Fruit fly (Drosophila melanogaster) whole organism, prepupa: ENCODE data around the gene Pp1alpha-96A.
A peak's percentile ranks its signal among the peaks of the same experiment; 100 is the strongest.

ENCODE experiments used
- CG10631 ChIP-seq: fragments of 200-800 bp; sonication (Bioruptor generic); optimal IDR thresholded peaks from 2 replicates; lab custom pipeline; 2016; ENCODE audit warnings: missing biosample characterization, missing genetic modification characterization
- CG11294 ChIP-seq: fragments of 200-800 bp; sonication (Bioruptor generic); IDR thresholded peaks from 2 replicates; pipeline ENCODE4 v1.3.6; 2022; ENCODE audit warnings: missing biosample characterization, missing genetic modification characterization
- CG11762 ChIP-seq: fragments of 200-800 bp; sonication (Bioruptor generic); optimal IDR thresholded peaks from 3 replicates; lab custom pipeline; 2016; ENCODE audit warnings: missing biosample characterization, missing genetic modification characterization; ENCODE audit not compliant: insufficient read depth
- CG11902 ChIP-seq: fragments of 200-800 bp; sonication (Bioruptor generic); optimal IDR thresholded peaks from 3 replicates; lab custom pipeline; 2016; ENCODE audit warnings: missing biosample characterization, missing genetic modification characterization
- CG34406 ChIP-seq: fragments of 200-800 bp; sonication (Bioruptor generic); optimal IDR thresholded peaks from 3 replicates; lab custom pipeline; 2016; ENCODE audit warnings: missing biosample characterization, missing genetic modification characterization
- CG3919 ChIP-seq: fragments of 200-800 bp; sonication (Bioruptor generic); optimal IDR thresholded peaks from 3 replicates; lab custom pipeline; 2016; ENCODE audit warnings: missing biosample characterization, missing genetic modification characterization
- CG4318 ChIP-seq: fragments of 200-800 bp; sonication (Bioruptor generic); optimal IDR thresholded peaks from 3 replicates; lab custom pipeline; 2017; ENCODE audit warnings: missing biosample characterization, mild to moderate bottlenecking, missing genetic modification characterization
- CG6163 ChIP-seq: fragments of 200-800 bp; sonication (Bioruptor generic); IDR thresholded peaks from 3 replicates; pipeline ENCODE4 v1.3.6; 2022; ENCODE audit warnings: missing biosample characterization, missing genetic modification characterization
- CG6808 ChIP-seq: fragments of 200-800 bp; sonication (Bioruptor generic); optimal IDR thresholded peaks from 3 replicates; lab custom pipeline; 2017; ENCODE audit warnings: missing biosample characterization, missing genetic modification characterization, mild to moderate bottlenecking, moderate library complexity, missing genetic modification reagents
- CG8319 ChIP-seq: fragments of 200-800 bp; sonication (Bioruptor generic); optimal IDR thresholded peaks from 3 replicates; lab custom pipeline; 2016; ENCODE audit warnings: missing biosample characterization, missing genetic modification characterization
- CG8632 ChIP-seq: fragments of 200-800 bp; sonication (Bioruptor generic); optimal IDR thresholded peaks from 3 replicates; lab custom pipeline; 2016; ENCODE audit warnings: missing biosample characterization, missing genetic modification characterization
- CG9139 ChIP-seq: fragments of 200-800 bp; sonication (Bioruptor generic); optimal IDR thresholded peaks from 3 replicates; lab custom pipeline; 2017; ENCODE audit warnings: missing biosample characterization, mild to moderate bottlenecking, missing genetic modification characterization
- Eip78C ChIP-seq: fragments of 200-800 bp; sonication (Bioruptor generic); peaks from one replicate; lab custom pipeline; 2016; ENCODE audit warnings: missing biosample characterization, missing genetic modification characterization
- Ets96B ChIP-seq: fragments of 200-800 bp; optimal IDR thresholded peaks from 2 replicates; lab custom pipeline; 2019; ENCODE audit warnings: missing biosample characterization, mild to moderate bottlenecking, missing genetic modification characterization, moderate library complexity
- Gug ChIP-seq: fragments of 200-800 bp; sonication (Bioruptor generic); IDR thresholded peaks from 2 replicates; pipeline ENCODE4 v1.3.6; 2022; ENCODE audit warnings: missing biosample characterization, missing genetic modification characterization
- Hr38 ChIP-seq: sonication (Bioruptor generic); optimal IDR thresholded peaks from 2 replicates; lab custom pipeline; 2016; ENCODE audit warnings: missing biosample characterization, missing genetic modification characterization
- Hr39 ChIP-seq: fragments of 200-800 bp; sonication (Bioruptor generic); optimal IDR thresholded peaks from 2 replicates; lab custom pipeline; 2016; ENCODE audit warnings: missing biosample characterization, missing genetic modification characterization
- Hr4 ChIP-seq: fragments of 200-800 bp; sonication (Bioruptor generic); optimal IDR thresholded peaks from 3 replicates; lab custom pipeline; 2016; ENCODE audit warnings: missing biosample characterization, missing genetic modification characterization
- Met ChIP-seq: fragments of 200-800 bp; sonication (Bioruptor generic); optimal IDR thresholded peaks from 3 replicates; lab custom pipeline; 2016; ENCODE audit warnings: missing biosample characterization, missing genetic modification characterization
- Sox102F ChIP-seq: fragments of 200-800 bp; sonication (Bioruptor generic); optimal IDR thresholded peaks from 2 replicates; lab custom pipeline; 2016; ENCODE audit warnings: missing biosample characterization, mild to moderate bottlenecking, missing genetic modification characterization
- Sox14 ChIP-seq: fragments of 200-800 bp; sonication (Bioruptor generic); optimal IDR thresholded peaks from 3 replicates; lab custom pipeline; 2016; ENCODE audit warnings: missing biosample characterization, missing genetic modification characterization
- Sox15 ChIP-seq: fragments of 200-800 bp; sonication (Bioruptor generic); optimal IDR thresholded peaks from 3 replicates; lab custom pipeline; 2016; ENCODE audit warnings: missing biosample characterization, missing genetic modification characterization
- achi ChIP-seq: fragments of 200-800 bp; sonication (Bioruptor generic); optimal IDR thresholded peaks from 3 replicates; lab custom pipeline; 2016; ENCODE audit warnings: missing biosample characterization, missing genetic modification characterization
- acj6 ChIP-seq: fragments of 200-800 bp; sonication (Bioruptor generic); optimal IDR thresholded peaks from 3 replicates; lab custom pipeline; 2016; ENCODE audit warnings: missing biosample characterization, missing genetic modification characterization
- dac ChIP-seq: fragments of 200-800 bp; sonication (Bioruptor generic); optimal IDR thresholded peaks from 2 replicates; lab custom pipeline; 2017; ENCODE audit warnings: missing biosample characterization, mild to moderate bottlenecking, missing genetic modification characterization
- dsx ChIP-seq: fragments of 200-800 bp; optimal IDR thresholded peaks from 3 replicates; lab custom pipeline; 2019; ENCODE audit warnings: missing biosample characterization, mild to moderate bottlenecking, missing genetic modification characterization, moderate library complexity; ENCODE audit not compliant: poor library complexity, severe bottlenecking
- esn ChIP-seq: fragments of 200-800 bp; sonication (Bioruptor generic); optimal IDR thresholded peaks from 2 replicates; lab custom pipeline; 2016; ENCODE audit warnings: missing biosample characterization, mild to moderate bottlenecking, missing genetic modification characterization, moderate library complexity
- lz ChIP-seq: fragments of 200-800 bp; sonication (Bioruptor generic); optimal IDR thresholded peaks from 3 replicates; lab custom pipeline; 2016; ENCODE audit warnings: missing biosample characterization, missing genetic modification characterization
- net ChIP-seq: fragments of 200-800 bp; sonication (Bioruptor generic); optimal IDR thresholded peaks from 3 replicates; lab custom pipeline; 2016; ENCODE audit warnings: missing biosample characterization, missing genetic modification characterization
- pdm3 ChIP-seq: fragments of 200-800 bp; sonication (Bioruptor generic); optimal IDR thresholded peaks from 3 replicates; lab custom pipeline; 2016; ENCODE audit warnings: missing biosample characterization, missing genetic modification characterization
- salr ChIP-seq, 2 experiments: fragments of 200-800 bp; sonication (Bioruptor generic); optimal IDR thresholded peaks; 3 replicates each; lab custom pipeline; 2016 to 2018; ENCODE audit warnings: missing biosample characterization in 2 of 2, missing genetic modification characterization in 2 of 2, mild to moderate bottlenecking in 1 of 2
- spab ChIP-seq: fragments of 200-800 bp; sonication (Bioruptor generic); optimal IDR thresholded peaks from 2 replicates; lab custom pipeline; 2017; ENCODE audit warnings: missing biosample characterization, mild to moderate bottlenecking, missing genetic modification characterization, missing genetic modification reagents
- ss ChIP-seq, 2 experiments: fragments of 200-800 bp; sonication (Bioruptor generic); optimal IDR thresholded peaks; 2 replicates in 1 of 2; 3 replicates in 1 of 2; lab custom pipeline; 2017 to 2018; ENCODE audit warnings: mild to moderate bottlenecking in 2 of 2, missing biosample characterization in 2 of 2, missing genetic modification characterization in 2 of 2, moderate library complexity in 1 of 2
- topi ChIP-seq: fragments of 200-800 bp; sonication (Bioruptor generic); optimal IDR thresholded peaks from 3 replicates; lab custom pipeline; 2016; ENCODE audit warnings: missing biosample characterization, missing genetic modification characterization
- vri ChIP-seq: fragments of 200-800 bp; sonication (Bioruptor generic); optimal IDR thresholded peaks from 3 replicates; lab custom pipeline; 2016; ENCODE audit warnings: missing biosample characterization, mild to moderate bottlenecking, missing genetic modification characterization

Pp1alpha-96A gene

dm6 chr3R:24557020-24557465 lies 39.0 kb downstream of the Pp1alpha-96A start (continued):
- TF ChIP-seq Gug (GFP tag; lab: Robert Waterston, UW) (no peak), CG8319 (GFP tag; lab: Kevin White, UChicago) (no peak), Hr38 (GFP tag; lab: Kevin White, UChicago) (no peak), CG3919 (GFP tag; lab: Kevin White, UChicago) (no peak), ss (GFP tag; optimal IDR thresholded peaks at IDR 0.05; lab: Kevin White, UChicago) (no peak), dac (no peak), CG4318 (GFP tag; lab: Kevin White, UChicago) (no peak)

dm6 chr3R:24562323-24563025 lies 44.4 kb downstream of the Pp1alpha-96A start:
- TF ChIP-seq topi = no peak
- no peak for TF ChIP-seq acj6 (GFP tag; lab: Kevin White, UChicago)
- TF ChIP-seq dsx = peak; percentile 3
- no peak for TF ChIP-seq CG6163 (GFP tag; lab: Robert Waterston, UW)
- TF ChIP-seq pdm3 (GFP tag; lab: Kevin White, UChicago) = no peak
- TF ChIP-seq Met (GFP tag; lab: Kevin White, UChicago) = no peak
- TF ChIP-seq CG11762 (GFP tag; lab: Kevin White, UChicago) = no peak
- peak; percentile 17 for TF ChIP-seq CG6808 (GFP tag; lab: Kevin White, UChicago)
- TF ChIP-seq Sox102F (GFP tag; lab: Kevin White, UChicago) = no peak
- no peak for TF ChIP-seq Sox14
- TF ChIP-seq Eip78C (GFP tag; lab: Kevin White, UChicago) = peak; percentile 8
- no peak for TF ChIP-seq spab (GFP tag; lab: Kevin White, UChicago)
- TF ChIP-seq, all 60 proteins: peak for 3

dm6 chr3R:24563039-24563825 lies 45.2 kb downstream of the Pp1alpha-96A start:
- no peak for TF ChIP-seq CG8632
- TF ChIP-seq Hr4 (GFP tag; lab: Kevin White, UChicago) = no peak
- no peak for TF ChIP-seq Sox15 (GFP tag; lab: Kevin White, UChicago)
- TF ChIP-seq CG34406 (GFP tag; lab: Kevin White, UChicago) = no peak
- TF ChIP-seq ss (GFP tag; optimal IDR thresholded peaks at IDR 0.05; lab: Kevin White, UChicago) = no peak
- no peak for TF ChIP-seq Ets96B (tag; lab: Kevin White, UChicago)
- TF ChIP-seq CG8319 (GFP tag; lab: Kevin White, UChicago) = no peak
- no peak for TF ChIP-seq achi (GFP tag; lab: Kevin White, UChicago)
- no peak for TF ChIP-seq CG11902 (GFP tag; lab: Kevin White, UChicago)
- no peak for TF ChIP-seq CG11294 (GFP tag; lab: Robert Waterston, UW)
- TF ChIP-seq salr (GFP tag; optimal IDR thresholded peaks at IDR 0.05; lab: Kevin White, UChicago) = no peak
- no peak for TF ChIP-seq lz (GFP tag; lab: Kevin White, UChicago)
- TF ChIP-seq CG10631 (GFP tag; lab: Kevin White, UChicago) = no peak
- TF ChIP-seq dac = no peak
- TF ChIP-seq dsx = no peak
- no peak for TF ChIP-seq net (GFP tag; lab: Kevin White, UChicago)
- no peak for TF ChIP-seq spab (GFP tag; lab: Kevin White, UChicago)
- no peak for TF ChIP-seq CG3919 (GFP tag; lab: Kevin White, UChicago)
- TF ChIP-seq CG9139 = no peak

- no peak for TF ChIP-seq pdm3 (GFP tag; lab: Kevin White, UChicago)
- TF ChIP-seq CG10631 (GFP tag; lab: Kevin White, UChicago) = no peak
- no peak for TF ChIP-seq CG11762 (GFP tag; lab: Kevin White, UChicago)
- TF ChIP-seq esn (GFP tag; lab: Kevin White, UChicago) = no peak
- TF ChIP-seq Hr39 (GFP tag; lab: Kevin White, UChicago) = no peak
- no peak for TF ChIP-seq vri (GFP tag; lab: Kevin White, UChicago)
- no peak for TF ChIP-seq CG6163 (GFP tag; lab: Robert Waterston, UW)
- TF ChIP-seq, all 60 proteins: peak for 0
These were observed 46.2 kb downstream of the Pp1alpha-96A start for dm6 chr3R:24564191-24564798.
